Worm (Caenorhabditis elegans): Measurements from ENCODE around the gene ZK673.4.

Gene ZK673.4

DNA sequence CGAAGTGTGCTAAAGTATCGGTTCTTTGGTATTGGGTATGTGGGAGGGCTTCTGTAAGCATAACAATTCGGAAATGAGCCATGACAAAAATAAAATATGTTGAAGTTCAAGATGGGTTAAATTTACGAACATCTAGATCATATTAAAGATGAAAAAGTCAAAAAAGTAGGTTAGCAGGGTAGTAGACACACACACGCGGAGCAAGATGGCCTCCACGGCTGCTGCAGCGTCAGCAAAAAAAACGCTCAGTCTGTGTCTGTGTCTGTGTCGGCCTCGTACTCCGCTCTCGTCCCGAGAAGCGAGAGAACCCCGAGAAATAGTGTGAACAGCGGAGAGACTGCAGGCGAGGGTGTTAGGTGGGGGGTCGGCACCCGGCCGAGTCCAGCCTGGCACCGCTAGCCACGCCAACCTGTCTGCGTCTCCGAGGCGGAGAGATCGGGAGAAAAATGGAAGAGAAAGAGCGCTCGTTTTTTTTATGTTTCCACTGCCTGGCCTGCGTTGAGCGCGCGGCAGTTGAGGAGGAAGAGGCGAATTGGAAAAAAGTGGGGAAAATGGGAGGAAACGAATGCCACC, 49.9 kb downstream of the ZK673.4 start, which contains the start of gene myrf-1:
TSS of gene myrf-1 (minus strand) at position 51 of the 573 bp plus-strand sequence.
- TF ChIP-seq nhr-11 (tag; optimal IDR thresholded peaks at IDR 0.05) (peak; percentile 87), zag-1 (tag; optimal IDR thresholded peaks at IDR 0.05) (peak; percentile 57), elt-1 (tag; optimal IDR thresholded peaks at IDR 0.05) (peak; percentile 56), nhr-67 (tag; optimal IDR thresholded peaks at IDR 0.05) (peak; percentile 3), eor-1 (tag; optimal IDR thresholded peaks at IDR 0.05) (no peak), sea-2 (GFP tag; optimal IDR thresholded peaks at IDR 0.05) (peak; percentile 39), lin-15B (tag; optimal IDR thresholded peaks at IDR 0.05) (peak; percentile 64), ama-1 (optimal IDR thresholded peaks at IDR 0.05) (peak; percentile 67), ceh-9 (tag; optimal IDR thresholded peaks at IDR 0.05) (no peak), unc-39 (tag; optimal IDR thresholded peaks at IDR 0.05) (no peak), skn-1 (tag; optimal IDR thresholded peaks at IDR 0.05) (peak; percentile 61), nhr-76 (tag; optimal IDR thresholded peaks at IDR 0.05) (no peak), lin-39 (tag; optimal IDR thresholded peaks at IDR 0.05) (peak; percentile 96), jun-1 (tag; optimal IDR thresholded peaks at IDR 0.05) (peak; percentile 62), snpc-4 (tag; optimal IDR thresholded peaks at IDR 0.05) (peak; percentile 33), ceh-82 (tag; optimal IDR thresholded peaks at IDR 0.05) (peak; percentile 43), ztf-4 (tag; optimal IDR thresholded peaks at IDR 0.05) (no peak), fos-1 (tag; optimal IDR thresholded peaks at IDR 0.05) (peak; percentile 48), mml-1 (tag; optimal IDR thresholded peaks at IDR 0.05) (no peak), nhr-28 (tag; optimal IDR thresholded peaks at IDR 0.05) (no peak), daf-12 (tag; optimal IDR thresholded peaks at IDR 0.05) (no peak), nhr-23 (tag; optimal IDR thresholded peaks at IDR 0.05) (peak; percentile 91), mdl-1 (tag; optimal IDR thresholded peaks at IDR 0.05) (peak; percentile 70), egl-5 (tag; optimal IDR thresholded peaks at IDR 0.05) (peak; percentile 85), ceh-16 (tag; optimal IDR thresholded peaks at IDR 0.05) (no peak), nfya-1 (tag; optimal IDR thresholded peaks at IDR 0.05; ENCODE audit: insufficient read depth) (peak; percentile 90), elt-3 (tag; optimal IDR thresholded peaks at IDR 0.05) (peak in 2 of 3 experiments; percentile 18 to 35), fkh-10 (GFP tag; optimal IDR thresholded peaks at IDR 0.05) (peak; percentile 17), ceh-28 (tag; optimal IDR thresholded peaks at IDR 0.05) (peak; percentile 84), unc-62 (GFP tag; optimal IDR thresholded peaks at IDR 0.05) (peak; percentile 83), R02D3.7 (tag; optimal IDR thresholded peaks at IDR 0.05) (peak; percentile 53), nhr-25 (tag; optimal IDR thresholded peaks at IDR 0.05) (peak; percentile 77), nhr-43 (tag; optimal IDR thresholded peaks at IDR 0.05; ENCODE audit: poor library complexity, severe bottlenecking) (peak; percentile 74), tbx-2 (tag; optimal IDR thresholded peaks at IDR 0.05) (peak; percentile 88), hmg-11 (tag; optimal IDR thresholded peaks at IDR 0.05) (peak; percentile 99), pha-4 (tag; optimal IDR thresholded peaks at IDR 0.05) (peak; percentile 92), nhr-12 (tag; optimal IDR thresholded peaks at IDR 0.05) (no peak), aly-2 (tag; optimal IDR thresholded peaks at IDR 0.05) (no peak), ZK546.5 (tag; optimal IDR thresholded peaks at IDR 0.05) (no peak), elt-2 (tag; optimal IDR thresholded peaks at IDR 0.05) (peak; percentile 80), nhr-237 (tag; optimal IDR thresholded peaks at IDR 0.05) (no peak), pqm-1 (tag; optimal IDR thresholded peaks at IDR 0.05) (peak; percentile 8), egl-27 (tag; optimal IDR thresholded peaks at IDR 0.05) (no peak), nhr-77 (tag; optimal IDR thresholded peaks at IDR 0.05) (peak; percentile 47), fkh-2 (tag; optimal IDR thresholded peaks at IDR 0.05) (no peak), lsy-12 (tag; optimal IDR thresholded peaks at IDR 0.05) (peak; percentile 92), ztf-11 (tag; optimal IDR thresholded peaks at IDR 0.05) (no peak)
